Worm (Caenorhabditis elegans) whole organism, L4 larva: ENCODE results near the gene hpo-25.

ENCODE experiments used
- ZK546.5 ChIP-seq, 2 experiments: sonication (generic microtip); optimal IDR thresholded peaks; 2 replicates each; lab custom pipeline; 2017; ENCODE audit warnings: missing biosample characterization in 2 of 2, missing genetic modification characterization in 2 of 2
- lin-15B ChIP-seq: fragments of 150-350 bp; sonication (generic microtip); optimal IDR thresholded peaks from 3 replicates; lab custom pipeline; 2014; ENCODE audit warnings: missing biosample characterization, missing genetic modification characterization
- unc-130 ChIP-seq: sonication (generic microtip); optimal IDR thresholded peaks from 2 replicates; lab custom pipeline; 2016; ENCODE audit warnings: missing genetic modification reagents, missing genetic modification characterization, missing compliant biosample characterization
- zip-2 ChIP-seq: fragments of 150-350 bp; optimal IDR thresholded peaks from 2 replicates; lab custom pipeline; 2014; ENCODE audit warnings: missing biosample characterization, missing genetic modification characterization

DNA sequence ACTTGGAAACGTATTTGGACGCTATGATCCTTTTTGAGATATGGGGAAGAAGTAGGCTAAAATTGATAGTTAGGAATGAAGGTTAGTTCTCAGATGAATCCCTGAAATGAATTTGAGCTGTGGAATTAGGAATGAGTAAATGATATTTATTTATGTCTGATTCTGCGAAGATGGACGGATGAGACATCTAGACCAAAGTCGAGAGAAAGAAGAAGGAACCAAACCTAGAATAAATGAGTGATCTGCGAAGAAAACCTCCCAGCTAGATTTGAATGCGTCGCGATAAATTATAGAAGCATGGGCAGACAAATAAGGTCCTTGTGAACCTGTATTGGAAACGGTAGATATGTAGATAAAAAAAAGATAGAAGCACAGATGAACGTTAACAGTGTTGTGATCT lies 9.1 kb upstream of the hpo-25 start, which contains the start of gene F43C11.16:
- TF ChIP-seq ZK546.5 (tag; optimal IDR thresholded peaks at IDR 0.05; lab: Kevin White, UChicago) = no peak
- TF ChIP-seq lin-15B (tag; lab: Kevin White, UChicago) = no peak
- TF ChIP-seq zip-2 = no peak
- TF ChIP-seq unc-130 (GFP tag; lab: Kevin White, UChicago) = no peak
